Worm (Caenorhabditis elegans) whole organism, L3 larva: ENCODE measurements around the gene F22E5.11.
"Not testable (repeated sequence)": the region's sequence is repeated elsewhere in the genome, so short reads cannot be mapped to it uniquely, and the experiment has no call there.

ENCODE experiments used
- ZK546.5 ChIP-seq: sonication (generic microtip); optimal IDR thresholded peaks from 2 replicates; lab custom pipeline; 2017; ENCODE audit warnings: missing biosample characterization, missing genetic modification characterization
- ceh-16 ChIP-seq: sonication (generic microtip); optimal IDR thresholded peaks from 2 replicates; lab custom pipeline; 2017; ENCODE audit warnings: missing biosample characterization, missing genetic modification characterization
- ceh-82 ChIP-seq: fragments of 150-350 bp; optimal IDR thresholded peaks from 2 replicates; lab custom pipeline; 2014; ENCODE audit warnings: missing biosample characterization, missing genetic modification characterization
- ceh-9 ChIP-seq: sonication (generic microtip); optimal IDR thresholded peaks from 2 replicates; lab custom pipeline; 2018; ENCODE audit warnings: missing biosample characterization, missing genetic modification characterization
- egl-5 ChIP-seq: fragments of 150-350 bp; optimal IDR thresholded peaks from 2 replicates; lab custom pipeline; 2017; ENCODE audit warnings: missing biosample characterization, missing genetic modification reagents, missing genetic modification characterization, inconsistent platforms
- elt-1 ChIP-seq: fragments of 150-350 bp; optimal IDR thresholded peaks from 2 replicates; lab custom pipeline; 2014; ENCODE audit warnings: missing biosample characterization, missing genetic modification characterization
- elt-2 ChIP-seq: sonication (generic microtip); optimal IDR thresholded peaks from 2 replicates; lab custom pipeline; 2016; ENCODE audit warnings: missing genetic modification reagents, mild to moderate bottlenecking, missing genetic modification characterization, missing compliant biosample characterization
- eor-1 ChIP-seq, 2 experiments: fragments of 150-350 bp; optimal IDR thresholded peaks; 2 replicates each; lab custom pipeline; 2014 to 2018; ENCODE audit warnings: missing biosample characterization in 2 of 2, missing genetic modification characterization in 2 of 2
- fkh-10 ChIP-seq: sonication (generic microtip); optimal IDR thresholded peaks from 2 replicates; lab custom pipeline; 2017; ENCODE audit warnings: missing biosample characterization, missing genetic modification reagents, missing genetic modification characterization
- fos-1 ChIP-seq: fragments of 150-350 bp; optimal IDR thresholded peaks from 2 replicates; lab custom pipeline; 2014; ENCODE audit warnings: missing biosample characterization, missing genetic modification characterization
- jun-1 ChIP-seq: fragments of 150-350 bp; optimal IDR thresholded peaks from 2 replicates; lab custom pipeline; 2014; ENCODE audit warnings: missing biosample characterization, missing genetic modification reagents, missing genetic modification characterization
- lin-39 ChIP-seq: fragments of 150-350 bp; optimal IDR thresholded peaks from 2 replicates; lab custom pipeline; 2018; ENCODE audit warnings: missing biosample characterization, missing genetic modification reagents, missing genetic modification characterization
- lsy-12 ChIP-seq: sonication (generic microtip); optimal IDR thresholded peaks from 2 replicates; lab custom pipeline; 2016; ENCODE audit warnings: mild to moderate bottlenecking, missing genetic modification characterization, missing compliant biosample characterization
- mml-1 ChIP-seq: fragments of 150-350 bp; sonication (generic microtip); optimal IDR thresholded peaks from 3 replicates; lab custom pipeline; 2014; ENCODE audit warnings: missing biosample characterization, missing genetic modification characterization
- nhr-11 ChIP-seq: fragments of 150-350 bp; optimal IDR thresholded peaks from 2 replicates; lab custom pipeline; 2014; ENCODE audit warnings: missing biosample characterization, missing genetic modification characterization
- nhr-12 ChIP-seq: fragments of 150-350 bp; optimal IDR thresholded peaks from 2 replicates; lab custom pipeline; 2014; ENCODE audit warnings: missing biosample characterization, missing genetic modification characterization
- nhr-23 ChIP-seq: fragments of 150-350 bp; optimal IDR thresholded peaks from 2 replicates; lab custom pipeline; 2014; ENCODE audit warnings: missing biosample characterization, missing genetic modification reagents, missing genetic modification characterization
- nhr-237 ChIP-seq: fragments of 150-350 bp; optimal IDR thresholded peaks from 2 replicates; lab custom pipeline; 2014; ENCODE audit warnings: missing biosample characterization, missing genetic modification characterization
- nhr-25 ChIP-seq: sonication (generic microtip); optimal IDR thresholded peaks from 2 replicates; lab custom pipeline; 2017; ENCODE audit warnings: missing biosample characterization, missing genetic modification characterization
- nhr-43 ChIP-seq: sonication (generic microtip); optimal IDR thresholded peaks from 2 replicates; lab custom pipeline; 2016; ENCODE audit warnings: mild to moderate bottlenecking, missing genetic modification characterization, missing compliant biosample characterization; ENCODE audit not compliant: poor library complexity, severe bottlenecking
- nhr-67 ChIP-seq: fragments of 150-350 bp; optimal IDR thresholded peaks from 2 replicates; lab custom pipeline; 2014; ENCODE audit warnings: missing biosample characterization, missing genetic modification characterization
- nhr-76 ChIP-seq: fragments of 150-350 bp; sonication (generic microtip); optimal IDR thresholded peaks from 5 replicates; lab custom pipeline; 2014; ENCODE audit warnings: missing biosample characterization, missing genetic modification characterization
- nhr-77 ChIP-seq: fragments of 150-350 bp; optimal IDR thresholded peaks from 2 replicates; lab custom pipeline; 2014; ENCODE audit warnings: missing biosample characterization, missing genetic modification characterization
- pqm-1 ChIP-seq: fragments of 150-350 bp; optimal IDR thresholded peaks from 2 replicates; lab custom pipeline; 2017; ENCODE audit warnings: missing biosample characterization, missing genetic modification characterization, inconsistent platforms
- sea-2 ChIP-seq: fragments of 150-350 bp; sonication (generic microtip); optimal IDR thresholded peaks from 4 replicates; lab custom pipeline; 2014; ENCODE audit warnings: missing biosample characterization, missing genetic modification reagents, missing genetic modification characterization
- skn-1 ChIP-seq: fragments of 150-350 bp; optimal IDR thresholded peaks from 2 replicates; lab custom pipeline; 2014; ENCODE audit warnings: missing biosample characterization, missing genetic modification characterization
- snpc-4 ChIP-seq: fragments of 150-350 bp; optimal IDR thresholded peaks from 2 replicates; lab custom pipeline; 2014; ENCODE audit warnings: missing biosample characterization, missing genetic modification characterization
- tbx-2 ChIP-seq: sonication (generic microtip); optimal IDR thresholded peaks from 2 replicates; lab custom pipeline; 2016; ENCODE audit warnings: mild to moderate bottlenecking, missing genetic modification characterization, missing compliant biosample characterization
- unc-39 ChIP-seq: sonication (generic microtip); optimal IDR thresholded peaks from 4 replicates; lab custom pipeline; 2017; ENCODE audit warnings: missing biosample characterization, missing genetic modification characterization
- unc-62 ChIP-seq: fragments of 150-350 bp; sonication (generic microtip); optimal IDR thresholded peaks from 4 replicates; lab custom pipeline; 2014; ENCODE audit warnings: missing biosample characterization, missing genetic modification reagents, missing genetic modification characterization
- zag-1 ChIP-seq: fragments of 150-350 bp; optimal IDR thresholded peaks from 2 replicates; lab custom pipeline; 2014; ENCODE audit warnings: missing biosample characterization, missing genetic modification characterization
- ztf-11 ChIP-seq: fragments of 150-350 bp; optimal IDR thresholded peaks from 2 replicates; lab custom pipeline; 2014; ENCODE audit warnings: missing biosample characterization, missing genetic modification characterization
- ztf-4 ChIP-seq: fragments of 150-350 bp; optimal IDR thresholded peaks from 2 replicates; lab custom pipeline; 2014; ENCODE audit warnings: missing biosample characterization, missing genetic modification characterization

F22E5.11 gene

ce11 chrII:2619148-2619547, 25.2 kb downstream of the F22E5.11 start, which contains the start of gene msrp-6:
Gene msrp-6, plus strand, starts transcription at chrII:2619448.
- TF ChIP-seq fos-1 (tag; lab: Kevin White, UChicago); nhr-11 (tag; lab: Kevin White, UChicago); sea-2: not testable (repeated sequence)

- TF ChIP-seq jun-1; nhr-12 (tag; lab: Kevin White, UChicago); ZK546.5 (tag; lab: Kevin White, UChicago): not testable (repeated sequence)
These were observed 27.8 kb downstream of the F22E5.11 start, which contains the start of gene msrp-5 for ce11 chrII:2616634-2617033. Gene msrp-5, plus strand, starts transcription at chrII:2616934.

ce11 chrII:2612278-2612677, 32.1 kb downstream of the F22E5.11 start, which contains the start of gene D2062.13:
Gene D2062.13, plus strand, starts transcription at chrII:2612578.
- TF ChIP-seq ceh-82 (tag; lab: Kevin White, UChicago); nhr-25 (tag; lab: Kevin White, UChicago); jun-1: not testable (repeated sequence)

- no peak for TF ChIP-seq nhr-76
- TF ChIP-seq skn-1 = no peak
- no peak for TF ChIP-seq nhr-23
- TF ChIP-seq elt-1 = no peak
- no peak for TF ChIP-seq ZK546.5 (tag; lab: Kevin White, UChicago)
- no peak for TF ChIP-seq fkh-10
- no peak for TF ChIP-seq pqm-1 (tag; lab: Kevin White, UChicago)
- no peak for TF ChIP-seq sea-2
- TF ChIP-seq, all 47 proteins: peak for 0
These were observed 33.4 kb downstream of the F22E5.11 start for ce11 chrII:2611009-2611408.

- no peak for TF ChIP-seq ZK546.5 (tag; lab: Kevin White, UChicago)
- no peak for TF ChIP-seq nhr-43 (tag; lab: Kevin White, UChicago)
- peak; percentile 73 for TF ChIP-seq pqm-1 (tag; lab: Kevin White, UChicago)
- no peak for TF ChIP-seq nhr-25 (tag; lab: Kevin White, UChicago)
- no peak for TF ChIP-seq elt-1
- TF ChIP-seq ceh-16 (tag; lab: Kevin White, UChicago) = no peak
- TF ChIP-seq skn-1 = no peak
- no peak for TF ChIP-seq snpc-4 (tag; lab: Kevin White, UChicago)
- TF ChIP-seq elt-2 (tag; lab: Kevin White, UChicago) = peak; percentile 96
- no peak for TF ChIP-seq nhr-12 (tag; lab: Kevin White, UChicago)
- no peak for TF ChIP-seq eor-1 (tag; optimal IDR thresholded peaks at IDR 0.05; lab: Kevin White, UChicago)
- no peak for TF ChIP-seq nhr-237 (tag; lab: Kevin White, UChicago)
- TF ChIP-seq fos-1 (tag; lab: Kevin White, UChicago) = peak; percentile 30
- no peak for TF ChIP-seq ceh-82 (tag; lab: Kevin White, UChicago)
- no peak for TF ChIP-seq zag-1 (tag; lab: Kevin White, UChicago)
- TF ChIP-seq ztf-4 (tag; lab: Kevin White, UChicago) = no peak
- TF ChIP-seq nhr-67 = no peak
- TF ChIP-seq mml-1 = no peak
- no peak for TF ChIP-seq egl-5 (tag; lab: Kevin White, UChicago)
- TF ChIP-seq jun-1 = peak; percentile 55
- TF ChIP-seq tbx-2 (tag; lab: Kevin White, UChicago) = no peak
- no peak for TF ChIP-seq ceh-9 (tag; lab: Kevin White, UChicago)
- no peak for TF ChIP-seq nhr-77 (tag; lab: Kevin White, UChicago)
- TF ChIP-seq ztf-11 (tag; lab: Kevin White, UChicago) = no peak
- no peak for TF ChIP-seq unc-39
These were observed 34.0 kb downstream of the F22E5.11 start, which contains the start of gene sri-38 for ce11 chrII:2610202-2610912. Gene sri-38, plus strand, starts transcription at chrII:2610862.

- TF ChIP-seq skn-1 (no peak), lsy-12 (no peak), nhr-25 (tag; lab: Kevin White, UChicago) (no peak), lin-39 (tag; lab: Kevin White, UChicago) (no peak), eor-1 (tag; optimal IDR thresholded peaks at IDR 0.05; lab: Kevin White, UChicago) (no peak), pqm-1 (tag; lab: Kevin White, UChicago) (no peak), ZK546.5 (tag; lab: Kevin White, UChicago) (no peak), nhr-237 (tag; lab: Kevin White, UChicago) (no peak), fos-1 (tag; lab: Kevin White, UChicago) (no peak), nhr-12 (tag; lab: Kevin White, UChicago) (no peak), snpc-4 (tag; lab: Kevin White, UChicago) (no peak), ceh-16 (tag; lab: Kevin White, UChicago) (no peak), nhr-23 (no peak), nhr-67 (no peak), unc-62 (no peak), ztf-4 (tag; lab: Kevin White, UChicago) (no peak)
These were observed 39.1 kb downstream of the F22E5.11 start, which contains the start of gene sri-77 for ce11 chrII:2605319-2605718. Gene sri-77, minus strand, starts transcription at chrII:2605419.
